Fruit fly (Drosophila melanogaster): ENCODE results near the gene Fur2.

dm6 chrX:16361306-16361705 is 11.6 kb upstream of the Fur2 start, which contains the start of gene nonA:
- TF ChIP-seq CG13204 (GFP tag; optimal IDR thresholded peaks at IDR 0.05) (no peak), CG8301 (tag; optimal IDR thresholded peaks at IDR 0.05) (no peak), CG10348 (GFP tag; IDR thresholded peaks at IDR 0.05) (no peak), CG8159 (tag; optimal IDR thresholded peaks at IDR 0.05) (no peak), rn (GFP tag; IDR thresholded peaks at IDR 0.05) (no peak), CG32121 (GFP tag; IDR thresholded peaks at IDR 0.05) (no peak), Pif1A (GFP tag; optimal IDR thresholded peaks at IDR 0.05) (peak; percentile 3), CG17806 (tag; optimal IDR thresholded peaks at IDR 0.05) (no peak), Pif1B (GFP tag; optimal IDR thresholded peaks at IDR 0.05) (peak; percentile 20)

Data from whole organism, pupa.